Fruit fly (Drosophila melanogaster) S2 (cell line): ENCODE data around the gene Lint-O.

Source experiments
- CG8478 ChIP-seq: fragments of >200 bp; optimal IDR thresholded peaks from 2 replicates; lab custom pipeline; 2018
- CTCF ChIP-seq, 2 experiments: fragments of >200 bp; optimal IDR thresholded peaks; 2 replicates each; lab custom pipeline; 2018

- TF ChIP-seq CG8478 (lab: Kevin White, UChicago) (no peak), CTCF (optimal IDR thresholded peaks at IDR 0.05; lab: Kevin White, UChicago) (no peak)
Measured at dm6 chrX:2713776-2714175, 15.3 kb downstream of the Lint-O start, which contains the start of the genes CG2685 and CG2694.
